Fruit fly (Drosophila melanogaster): ENCODE results near the gene CG4459.

- no peak for TF ChIP-seq psq (optimal IDR thresholded peaks at IDR 0.05)
- TF ChIP-seq CG8478 (optimal IDR thresholded peaks at IDR 0.05) = no peak
- no peak for TF ChIP-seq usp (GFP tag; optimal IDR thresholded peaks at IDR 0.05)
- no peak for TF ChIP-seq EcR (GFP tag; optimal IDR thresholded peaks at IDR 0.05)
- TF ChIP-seq pan (optimal IDR thresholded peaks at IDR 0.05) = no peak
- no peak for TF ChIP-seq Dll (optimal IDR thresholded peaks at IDR 0.05)
Measured at dm6 chr3R:19909541-19910182, 18.8 kb downstream of the CG4459 start.

Measured in whole organism.